Worm (Caenorhabditis elegans): ENCODE results near the gene ceh-28.

The ceh-28 gene

DNA sequence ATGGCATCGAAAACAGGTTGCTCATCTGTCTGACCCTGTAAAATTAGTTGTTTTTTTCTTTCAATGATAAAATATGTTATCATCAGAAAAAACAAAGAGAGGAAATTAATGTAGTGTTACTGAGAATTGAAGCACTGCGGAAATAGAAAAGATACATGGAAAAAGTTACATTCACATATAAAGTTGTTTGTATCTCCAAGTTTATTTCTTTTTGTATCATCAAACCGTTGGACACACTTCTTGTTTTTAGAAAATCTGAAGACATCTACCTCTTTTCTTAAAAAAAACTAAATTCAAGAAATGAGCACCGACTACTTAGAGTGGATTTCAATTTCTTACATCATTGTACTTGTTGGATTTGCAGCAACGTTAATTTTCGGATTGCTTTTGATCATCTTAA is 7.9 kb downstream of the ceh-28 start, which contains the start of gene str-10:
Gene str-10 (plus strand): TSS at position 301 of the 400 bp plus-strand sequence.
- TF ChIP-seq dao-5 (tag; optimal IDR thresholded peaks at IDR 0.05) (no peak), W03F9.2 (tag; optimal IDR thresholded peaks at IDR 0.05) (no peak), him-1 (tag; optimal IDR thresholded peaks at IDR 0.05) (no peak)

- TF ChIP-seq dao-5 (tag; optimal IDR thresholded peaks at IDR 0.05) (no peak), W03F9.2 (tag; optimal IDR thresholded peaks at IDR 0.05) (no peak), him-1 (tag; optimal IDR thresholded peaks at IDR 0.05) (no peak)
Observed at ce11 chrX:13084273-13084672, 9.8 kb downstream of the ceh-28 start, which contains the start of gene R03G8.1. TSS of gene R03G8.1 (plus strand) at chrX:13084573.

ce11 chrX:13088539-13088938 is 14.1 kb downstream of the ceh-28 start:
- TF ChIP-seq him-1 (tag; optimal IDR thresholded peaks at IDR 0.05) (no peak), dao-5 (tag; optimal IDR thresholded peaks at IDR 0.05) (no peak), W03F9.2 (tag; optimal IDR thresholded peaks at IDR 0.05) (no peak)

DNA sequence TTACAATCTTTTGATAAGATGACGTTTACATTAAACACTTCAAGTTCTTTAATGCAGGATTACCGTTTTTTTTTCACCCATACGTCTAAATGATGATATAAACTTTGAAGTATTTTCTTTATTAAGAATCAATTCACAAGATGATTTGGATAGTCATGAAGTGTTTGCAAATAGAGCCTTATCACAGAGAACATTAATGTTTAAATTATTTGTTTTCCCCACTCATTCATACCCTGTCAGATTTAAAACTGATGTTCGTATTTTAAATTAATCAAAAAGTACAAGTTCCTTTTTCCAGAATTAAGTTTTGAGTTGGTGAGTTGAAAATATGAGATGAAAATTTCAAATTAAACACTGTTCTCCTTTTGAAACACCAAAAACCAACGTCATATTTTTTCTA is 16.2 kb downstream of the ceh-28 start, which contains the start of gene R03G8.3:
Gene R03G8.3 (plus strand): TSS at position 301 of the 400 bp plus-strand sequence.
- TF ChIP-seq him-1 (tag; optimal IDR thresholded peaks at IDR 0.05) (no peak), dao-5 (tag; optimal IDR thresholded peaks at IDR 0.05) (no peak), W03F9.2 (tag; optimal IDR thresholded peaks at IDR 0.05) (no peak)

DNA sequence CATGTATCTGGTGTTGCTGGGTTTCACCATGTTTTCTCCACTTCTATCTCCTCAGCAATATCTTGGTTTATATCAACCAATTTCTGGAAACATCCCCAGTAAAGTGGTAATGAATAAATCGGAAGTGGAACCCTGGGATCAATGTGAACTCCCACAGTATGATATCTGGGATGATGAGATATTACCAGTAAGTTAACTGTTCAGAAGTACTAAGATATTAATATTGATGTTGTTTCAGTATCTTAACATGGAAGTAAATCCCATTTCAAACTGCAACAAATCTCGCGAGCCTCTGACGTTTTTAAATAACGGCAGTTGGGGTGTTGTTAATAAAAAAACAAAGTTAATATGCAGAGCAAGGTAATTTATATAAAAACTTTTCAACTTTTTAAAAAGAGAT is 16.7 kb downstream of the ceh-28 start:
- TF ChIP-seq W03F9.2 (tag; optimal IDR thresholded peaks at IDR 0.05) (no peak), him-1 (tag; optimal IDR thresholded peaks at IDR 0.05) (no peak), dao-5 (tag; optimal IDR thresholded peaks at IDR 0.05) (no peak)

DNA sequence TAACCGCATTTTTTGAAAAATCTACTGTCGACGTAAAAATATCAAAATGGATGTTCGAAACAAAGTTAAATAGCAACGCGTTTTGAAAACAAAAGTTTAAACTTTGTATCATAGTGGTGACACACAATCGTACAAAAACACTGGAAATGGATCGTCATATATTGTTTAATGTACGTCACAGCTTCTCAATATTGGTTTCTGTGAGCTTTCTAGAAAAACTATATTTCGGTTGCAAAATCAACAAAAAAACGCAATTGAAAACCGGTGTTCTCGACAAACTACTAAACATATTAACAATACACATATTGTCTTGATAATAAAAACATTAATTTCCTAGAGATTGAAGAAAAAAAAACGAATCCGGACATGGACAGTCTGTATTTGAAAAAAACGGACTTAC is 25.9 kb downstream of the ceh-28 start, which contains the start of gene R03G8.6:
Gene R03G8.6 (minus strand): TSS at position 101 of the 400 bp plus-strand sequence.
- TF ChIP-seq dao-5 (tag; optimal IDR thresholded peaks at IDR 0.05) (no peak), him-1 (tag; optimal IDR thresholded peaks at IDR 0.05) (no peak), W03F9.2 (tag; optimal IDR thresholded peaks at IDR 0.05) (no peak)

- TF ChIP-seq W03F9.2 (tag; optimal IDR thresholded peaks at IDR 0.05) (no peak), dao-5 (tag; optimal IDR thresholded peaks at IDR 0.05) (no peak), him-1 (tag; optimal IDR thresholded peaks at IDR 0.05) (no peak)
Observed at ce11 chrX:13102838-13103237, 28.4 kb downstream of the ceh-28 start.

- TF ChIP-seq W03F9.2 (tag; optimal IDR thresholded peaks at IDR 0.05), result no peak
- TF ChIP-seq dao-5 (tag; optimal IDR thresholded peaks at IDR 0.05), result no peak
- TF ChIP-seq him-1 (tag; optimal IDR thresholded peaks at IDR 0.05), result no peak
Observed at ce11 chrX:13104966-13105365, 30.5 kb downstream of the ceh-28 start, which contains the start of gene F17H10.1. TSS of gene F17H10.1 (plus strand) at chrX:13105241.

DNA sequence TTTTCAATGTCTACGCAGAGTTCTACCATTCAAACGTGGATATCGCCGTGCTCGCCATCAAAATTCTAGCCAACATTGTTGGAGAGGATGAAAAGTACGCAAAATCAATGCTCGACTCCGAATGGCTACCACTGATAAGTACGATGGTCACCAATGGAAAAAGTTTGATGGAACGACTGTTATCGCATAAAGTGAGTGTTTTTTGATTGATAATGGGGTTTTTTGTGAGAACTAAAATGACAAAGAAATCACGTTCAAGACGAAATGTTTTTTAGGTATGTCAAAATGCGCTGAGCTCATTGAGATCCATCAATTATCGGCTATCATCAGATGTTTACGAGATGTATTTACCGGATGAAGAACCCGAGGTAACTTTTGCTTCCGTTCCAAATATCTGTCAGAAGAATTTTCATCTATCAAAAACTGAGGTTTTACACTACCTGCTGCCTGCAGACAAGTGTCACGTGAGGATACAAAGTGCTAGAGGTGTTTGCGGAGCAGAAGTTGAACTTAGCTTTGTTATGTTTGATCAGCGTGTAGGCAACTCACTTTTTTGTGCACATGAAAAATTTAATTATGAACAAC is 31.8 kb downstream of the ceh-28 start:
- TF ChIP-seq dao-5 (tag; optimal IDR thresholded peaks at IDR 0.05) (no peak), W03F9.2 (tag; optimal IDR thresholded peaks at IDR 0.05) (no peak), him-1 (tag; optimal IDR thresholded peaks at IDR 0.05) (no peak)

DNA sequence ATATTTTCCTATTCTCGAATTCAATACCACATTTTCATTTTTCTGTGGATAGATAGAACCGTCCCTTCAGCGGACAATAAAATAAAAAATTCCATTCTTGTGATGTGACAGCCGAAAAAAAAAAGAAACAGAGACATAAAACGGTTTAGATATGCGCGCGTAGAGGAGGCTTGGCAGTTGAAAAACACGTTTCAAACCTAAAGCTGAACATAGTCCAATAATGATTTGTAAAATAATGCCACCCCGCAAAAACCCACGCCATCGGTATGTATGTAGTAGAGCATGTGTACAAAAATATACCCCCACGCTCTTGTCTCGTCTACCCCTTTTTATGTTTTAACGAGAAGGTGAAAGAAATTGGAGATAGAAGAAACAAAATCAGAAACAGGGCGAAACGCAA is 34.2 kb downstream of the ceh-28 start:
- TF ChIP-seq him-1 (tag; optimal IDR thresholded peaks at IDR 0.05) (no peak), dao-5 (tag; optimal IDR thresholded peaks at IDR 0.05) (no peak), W03F9.2 (tag; optimal IDR thresholded peaks at IDR 0.05) (no peak)

DNA sequence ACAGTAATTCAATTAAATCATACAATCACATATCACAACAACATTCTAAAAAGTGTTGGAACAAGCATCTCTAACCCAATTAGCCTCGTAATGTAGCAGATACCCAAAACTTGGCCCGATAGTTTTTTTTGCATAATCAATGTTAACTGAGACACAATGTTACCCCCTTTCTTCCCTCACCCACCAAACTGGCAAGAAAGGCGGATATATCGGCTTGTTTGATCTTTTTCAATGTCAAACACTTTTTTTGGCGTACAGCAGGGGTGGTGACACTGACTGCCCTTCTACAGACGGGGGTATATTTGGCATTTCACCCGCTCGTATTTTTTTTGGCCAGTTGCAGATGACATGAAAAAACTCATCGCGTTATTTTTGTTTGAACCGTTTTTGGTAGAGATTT is 35.5 kb downstream of the ceh-28 start:
- TF ChIP-seq dao-5 (tag; optimal IDR thresholded peaks at IDR 0.05) (no peak), W03F9.2 (tag; optimal IDR thresholded peaks at IDR 0.05) (no peak), him-1 (tag; optimal IDR thresholded peaks at IDR 0.05) (no peak)

DNA sequence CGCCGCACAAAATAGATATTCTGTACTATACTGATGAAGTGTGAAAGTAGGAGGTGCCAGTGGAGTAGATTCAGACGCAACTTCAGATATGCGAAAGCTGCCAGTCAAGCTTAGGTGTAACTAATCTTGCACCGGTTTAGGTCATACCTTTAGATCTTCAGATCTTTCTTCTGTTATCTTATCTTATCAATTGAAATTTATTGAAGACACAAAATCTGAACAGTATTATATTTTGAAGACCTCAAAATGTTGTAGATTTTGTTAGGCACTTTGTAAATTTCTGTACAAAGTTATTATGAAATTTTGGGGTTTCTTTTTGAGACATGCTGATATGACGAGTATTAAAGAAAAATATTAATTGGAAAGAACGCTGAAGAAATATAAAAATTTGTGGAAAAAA is 38.2 kb downstream of the ceh-28 start:
- no peak for TF ChIP-seq dao-5 (tag; optimal IDR thresholded peaks at IDR 0.05)
- no peak for TF ChIP-seq W03F9.2 (tag; optimal IDR thresholded peaks at IDR 0.05)
- no peak for TF ChIP-seq him-1 (tag; optimal IDR thresholded peaks at IDR 0.05)

ce11 chrX:13113457-13113856 is 39.0 kb downstream of the ceh-28 start, which contains the start of gene F17H10.2:
TSS of gene F17H10.2 (plus strand) at chrX:13113772.
- no peak for TF ChIP-seq dao-5 (tag; optimal IDR thresholded peaks at IDR 0.05)
- no peak for TF ChIP-seq W03F9.2 (tag; optimal IDR thresholded peaks at IDR 0.05)
- TF ChIP-seq him-1 (tag; optimal IDR thresholded peaks at IDR 0.05), result no peak

DNA sequence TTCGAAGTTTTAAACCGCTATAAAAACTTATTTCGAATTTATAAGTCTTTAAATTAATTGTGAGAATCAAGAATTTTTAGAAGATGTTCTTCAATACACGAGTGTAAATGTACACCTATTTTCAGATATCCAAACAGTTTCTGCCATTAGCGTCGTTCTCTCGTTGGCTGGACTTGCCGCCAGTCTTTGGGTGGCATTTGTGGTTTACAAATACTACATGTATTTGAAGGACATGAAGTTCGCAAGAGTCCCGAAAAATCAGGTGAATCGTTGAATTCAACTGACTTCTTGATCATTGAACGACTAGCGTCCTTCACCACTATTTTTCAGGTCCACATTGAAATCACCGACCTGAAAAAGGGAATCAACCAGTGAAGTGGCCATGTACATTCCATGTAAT is 41.2 kb downstream of the ceh-28 start:
- TF ChIP-seq him-1 (tag; optimal IDR thresholded peaks at IDR 0.05) (no peak), dao-5 (tag; optimal IDR thresholded peaks at IDR 0.05) (no peak), W03F9.2 (tag; optimal IDR thresholded peaks at IDR 0.05) (no peak)

DNA sequence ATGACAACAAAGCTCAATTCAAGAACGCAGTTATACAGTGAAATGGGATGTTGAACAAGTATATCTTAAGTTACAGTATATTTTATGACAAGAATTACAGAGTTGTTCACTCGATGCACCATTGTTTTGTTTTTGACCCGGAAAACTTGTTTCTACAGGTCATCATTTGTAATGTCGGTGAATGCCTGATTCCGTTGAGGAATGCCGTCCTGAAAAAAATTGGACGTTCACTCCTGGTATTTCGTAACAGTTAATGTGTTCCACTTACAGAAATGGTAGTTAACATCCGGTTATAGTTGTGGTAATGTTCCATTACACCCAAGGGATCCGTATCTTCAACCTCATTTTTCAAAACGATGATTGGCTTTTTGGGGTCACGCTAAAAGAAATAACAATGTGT is 41.9 kb downstream of the ceh-28 start:
- TF ChIP-seq him-1 (tag; optimal IDR thresholded peaks at IDR 0.05), result no peak
- TF ChIP-seq dao-5 (tag; optimal IDR thresholded peaks at IDR 0.05), result no peak
- no peak for TF ChIP-seq W03F9.2 (tag; optimal IDR thresholded peaks at IDR 0.05)
